Fruit fly (Drosophila melanogaster) whole organism, wandering third instar larva: ENCODE results near the gene CG7695.

Experiments
- Hr78 ChIP-seq: fragments of >200 bp; optimal IDR thresholded peaks from 2 replicates; lab custom pipeline; 2017; ENCODE audit warnings: missing biosample characterization, missing genetic modification characterization
- Hr83 ChIP-seq: fragments of 200-300 bp; sonication (Bioruptor generic); optimal IDR thresholded peaks from 2 replicates; lab custom pipeline; 2016; ENCODE audit warnings: missing biosample characterization, mild to moderate bottlenecking, missing genetic modification characterization, moderate library complexity; ENCODE audit not compliant: poor library complexity, severe bottlenecking
- N ChIP-seq: fragments of >200 bp; optimal IDR thresholded peaks from 2 replicates; lab custom pipeline; 2018; ENCODE audit warnings: missing biosample characterization, missing external identifiers, missing genetic modification characterization
- psq ChIP-seq: fragments of 200-800 bp; sonication (Bioruptor generic); optimal IDR thresholded peaks from 3 replicates; lab custom pipeline; 2017; ENCODE audit warnings: missing biosample characterization, mild to moderate bottlenecking, missing genetic modification characterization, moderate library complexity
- sage ChIP-seq: fragments of 200-800 bp; sonication (Bioruptor generic); optimal IDR thresholded peaks from 2 replicates; lab custom pipeline; 2016; ENCODE audit warnings: missing biosample characterization, mild to moderate bottlenecking, missing genetic modification characterization

DNA sequence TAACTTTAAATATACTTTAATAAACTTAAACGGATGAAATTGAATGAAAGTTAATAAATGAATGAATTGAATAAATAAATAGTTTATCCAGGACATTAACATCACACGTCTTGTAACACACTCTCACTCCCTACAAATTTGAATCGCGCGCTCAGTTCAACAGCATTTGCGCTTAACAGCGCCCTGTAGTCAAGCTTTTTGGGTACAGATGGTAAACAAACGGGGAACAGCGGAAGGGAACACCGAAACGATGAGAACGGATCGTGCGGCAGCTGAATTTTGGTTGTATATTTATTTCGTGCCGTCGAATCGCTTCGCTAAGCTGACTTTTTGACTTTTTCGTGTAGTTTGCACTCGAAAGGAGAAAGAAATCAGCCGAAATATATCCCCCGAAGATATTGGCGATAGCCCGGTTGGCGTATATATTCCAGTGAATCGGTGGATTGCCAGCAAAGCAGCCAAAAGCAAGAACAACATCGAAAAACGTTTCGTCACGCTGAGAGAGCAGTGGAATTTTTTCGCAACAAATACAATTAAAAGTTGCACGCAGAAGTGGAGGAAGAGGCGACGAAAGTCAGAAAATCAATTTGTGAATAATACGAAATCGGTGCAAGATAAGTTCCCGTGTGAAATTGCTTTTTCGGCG lies 44.3 kb downstream of the CG7695 start, which contains the start of the genes CG7694 and fray:
- TF ChIP-seq Hr78 (GFP tag; lab: Kevin White, UChicago) (no peak), Hr83 (no peak), psq (GFP tag; lab: Kevin White, UChicago) (no peak), N (no peak), sage (GFP tag; lab: Kevin White, UChicago) (no peak)
